Worm (Caenorhabditis elegans) whole organism, L2 larva: ENCODE data around the gene C45G9.15.
"Not testable (repeated sequence)": the region's sequence is repeated elsewhere in the genome, so short reads cannot be mapped to it uniquely, and the experiment has no call there.

ENCODE experiments used
- C34F6.9 ChIP-seq: fragments of 150-350 bp; optimal IDR thresholded peaks from 2 replicates; lab custom pipeline; 2014; ENCODE audit warnings: missing biosample characterization, missing genetic modification characterization
- F13H6.1 ChIP-seq: sonication (generic microtip); optimal IDR thresholded peaks from 2 replicates; lab custom pipeline; 2016; ENCODE audit warnings: missing genetic modification characterization, missing compliant biosample characterization
- R02D3.7 ChIP-seq: fragments of 150-350 bp; optimal IDR thresholded peaks from 2 replicates; lab custom pipeline; 2014; ENCODE audit warnings: missing biosample characterization, missing genetic modification characterization
- Y55F3AM.14 ChIP-seq: fragments of 200-800 bp; sonication (Bioruptor generic); optimal IDR thresholded peaks from 2 replicates; lab custom pipeline; 2018; ENCODE audit warnings: mild to moderate bottlenecking, missing genetic modification characterization, missing compliant biosample characterization
- alr-1 ChIP-seq: fragments of 150-350 bp; optimal IDR thresholded peaks from 2 replicates; lab custom pipeline; 2014; ENCODE audit warnings: missing biosample characterization, missing genetic modification characterization
- aly-2 ChIP-seq: fragments of 150-350 bp; optimal IDR thresholded peaks from 2 replicates; lab custom pipeline; 2014; ENCODE audit warnings: missing biosample characterization, missing genetic modification characterization
- ama-1 ChIP-seq: fragments of 150-350 bp; optimal IDR thresholded peaks from 2 replicates; lab custom pipeline; 2018; ENCODE audit warnings: inconsistent platforms
- blmp-1 ChIP-seq: sonication (generic microtip); optimal IDR thresholded peaks from 2 replicates; lab custom pipeline; 2017; ENCODE audit warnings: missing genetic modification characterization, mild to moderate bottlenecking, missing compliant biosample characterization, antibody characterized with exemption, moderate library complexity; ENCODE audit not compliant: insufficient read depth
- ceh-16 ChIP-seq: fragments of 150-350 bp; optimal IDR thresholded peaks from 2 replicates; lab custom pipeline; 2014; ENCODE audit warnings: missing biosample characterization, missing genetic modification characterization
- ceh-82 ChIP-seq: fragments of 150-350 bp; optimal IDR thresholded peaks from 2 replicates; lab custom pipeline; 2014; ENCODE audit warnings: missing biosample characterization, missing genetic modification characterization
- crh-2 ChIP-seq: sonication (generic microtip); optimal IDR thresholded peaks from 2 replicates; lab custom pipeline; 2017; ENCODE audit warnings: missing biosample characterization, missing genetic modification characterization
- dmd-4 ChIP-seq: sonication (generic microtip); optimal IDR thresholded peaks from 2 replicates; lab custom pipeline; 2017; ENCODE audit warnings: missing biosample characterization, missing genetic modification characterization
- egl-27 ChIP-seq: sonication (generic microtip); optimal IDR thresholded peaks from 3 replicates; lab custom pipeline; 2017; ENCODE audit warnings: missing biosample characterization, missing genetic modification reagents, missing genetic modification characterization
- elt-1 ChIP-seq: fragments of 150-350 bp; optimal IDR thresholded peaks from 2 replicates; lab custom pipeline; 2014; ENCODE audit warnings: missing biosample characterization, missing genetic modification characterization
- elt-3 ChIP-seq: sonication (generic microtip); optimal IDR thresholded peaks from 2 replicates; lab custom pipeline; 2017; ENCODE audit warnings: missing biosample characterization, missing genetic modification characterization
- fos-1 ChIP-seq: fragments of 150-350 bp; optimal IDR thresholded peaks from 2 replicates; lab custom pipeline; 2014; ENCODE audit warnings: missing biosample characterization, missing genetic modification characterization
- gmeb-1 ChIP-seq: fragments of 150-350 bp; optimal IDR thresholded peaks from 2 replicates; lab custom pipeline; 2014; ENCODE audit warnings: missing biosample characterization, missing genetic modification characterization
- lin-11 ChIP-seq: fragments of 150-350 bp; sonication (generic microtip); optimal IDR thresholded peaks from 2 replicates; lab custom pipeline; 2014; ENCODE audit warnings: missing biosample characterization, missing genetic modification characterization, inconsistent platforms, mixed read lengths
- lin-13 ChIP-seq: fragments of 150-350 bp; optimal IDR thresholded peaks from 2 replicates; lab custom pipeline; 2014; ENCODE audit warnings: missing biosample characterization, missing genetic modification reagents, missing genetic modification characterization
- lin-39 ChIP-seq: fragments of 150-350 bp; optimal IDR thresholded peaks from 2 replicates; lab custom pipeline; 2014; ENCODE audit warnings: missing biosample characterization, missing genetic modification reagents, missing genetic modification characterization
- lsy-2 ChIP-seq, 2 experiments: fragments of 150-350 bp in 1 of 2; sonication (generic microtip) in 1 of 2; optimal IDR thresholded peaks; 2 replicates each; lab custom pipeline; 2014 to 2017; ENCODE audit warnings: missing biosample characterization in 2 of 2, missing genetic modification characterization in 2 of 2
- mab-5 ChIP-seq: fragments of 150-350 bp; optimal IDR thresholded peaks from 2 replicates; lab custom pipeline; 2014; ENCODE audit warnings: missing biosample characterization, missing genetic modification characterization
- mbf-1 ChIP-seq: sonication (generic microtip); optimal IDR thresholded peaks from 2 replicates; lab custom pipeline; 2017; ENCODE audit warnings: missing biosample characterization, missing genetic modification characterization
- mdl-1 ChIP-seq, 2 experiments: fragments of 150-350 bp in 1 of 2; sonication (generic microtip) in 1 of 2; optimal IDR thresholded peaks; 2 replicates each; lab custom pipeline; 2017; ENCODE audit warnings: missing biosample characterization in 2 of 2, missing genetic modification characterization in 2 of 2
- nhr-129 ChIP-seq: fragments of 150-350 bp; optimal IDR thresholded peaks from 2 replicates; lab custom pipeline; 2014; ENCODE audit warnings: missing biosample characterization, missing genetic modification characterization
- nhr-21 ChIP-seq: fragments of 150-350 bp; optimal IDR thresholded peaks from 2 replicates; lab custom pipeline; 2014; ENCODE audit warnings: missing biosample characterization, missing genetic modification characterization
- nhr-237 ChIP-seq: fragments of 150-350 bp; optimal IDR thresholded peaks from 2 replicates; lab custom pipeline; 2014; ENCODE audit warnings: missing biosample characterization, missing genetic modification characterization
- nhr-25 ChIP-seq: fragments of 150-350 bp; sonication (generic microtip); optimal IDR thresholded peaks from 3 replicates; lab custom pipeline; 2014; ENCODE audit warnings: missing biosample characterization, missing genetic modification characterization
- peb-1 ChIP-seq: fragments of 150-350 bp; optimal IDR thresholded peaks from 2 replicates; lab custom pipeline; 2014; ENCODE audit warnings: missing biosample characterization, missing genetic modification characterization
- sem-4 ChIP-seq: fragments of 150-350 bp; optimal IDR thresholded peaks from 2 replicates; lab custom pipeline; 2014; ENCODE audit warnings: missing biosample characterization, missing genetic modification reagents, missing genetic modification characterization
- skn-1 ChIP-seq: sonication (generic microtip); optimal IDR thresholded peaks from 2 replicates; lab custom pipeline; 2017; ENCODE audit warnings: missing biosample characterization, missing genetic modification characterization
- sma-3 ChIP-seq: sonication (generic microtip); optimal IDR thresholded peaks from 2 replicates; lab custom pipeline; 2016; ENCODE audit warnings: missing genetic modification reagents, missing genetic modification characterization, missing compliant biosample characterization
- sma-9 ChIP-seq, 2 experiments: fragments of 150-350 bp in 1 of 2; sonication (generic microtip) in 1 of 2; optimal IDR thresholded peaks; 2 replicates each; lab custom pipeline; 2014 to 2016; ENCODE audit warnings: missing genetic modification characterization in 2 of 2, mild to moderate bottlenecking in 1 of 2, missing biosample characterization in 1 of 2, missing compliant biosample characterization in 1 of 2, missing genetic modification reagents in 1 of 2, moderate library complexity in 1 of 2
- snpc-4 ChIP-seq: fragments of 150-350 bp; optimal IDR thresholded peaks from 2 replicates; lab custom pipeline; 2014; ENCODE audit warnings: missing biosample characterization, missing genetic modification characterization
- unc-39 ChIP-seq: fragments of 150-350 bp; optimal IDR thresholded peaks from 2 replicates; lab custom pipeline; 2014; ENCODE audit warnings: missing biosample characterization, missing genetic modification characterization
- unc-55 ChIP-seq: fragments of 150-350 bp; sonication (generic microtip); optimal IDR thresholded peaks from 3 replicates; lab custom pipeline; 2014; ENCODE audit warnings: missing biosample characterization, missing genetic modification reagents, missing genetic modification characterization
- unc-62 ChIP-seq: fragments of 150-350 bp; optimal IDR thresholded peaks from 2 replicates; lab custom pipeline; 2014; ENCODE audit warnings: missing biosample characterization, missing genetic modification reagents, missing genetic modification characterization
- ztf-1 ChIP-seq: fragments of 200-800 bp; sonication (Bioruptor generic); conservative IDR thresholded peaks from 2 replicates; pipeline ENCODE4 v1.3.6; 2022; ENCODE audit warnings: missing genetic modification characterization, missing compliant biosample characterization
- ztf-11 ChIP-seq: sonication (generic microtip); optimal IDR thresholded peaks from 2 replicates; lab custom pipeline; 2017; ENCODE audit warnings: missing biosample characterization, missing genetic modification characterization
- ztf-4 ChIP-seq: fragments of 150-350 bp; optimal IDR thresholded peaks from 2 replicates; lab custom pipeline; 2014; ENCODE audit warnings: missing biosample characterization, missing genetic modification characterization

Gene C45G9.15

ce11 chrIII:5044709-5045108 lies 7.1 kb downstream of the C45G9.15 start, which contains the start of gene C45G9.14:
C45G9.14 (plus strand) TSS chrIII:5045009.
- TF ChIP-seq unc-39 (tag; lab: Kevin White, UChicago) (no peak), mab-5 (no peak), aly-2 (tag; lab: Kevin White, UChicago) (no peak), elt-3 (tag; lab: Kevin White, UChicago) (no peak), Y55F3AM.14 (no peak), nhr-129 (tag; lab: Kevin White, UChicago) (no peak), nhr-25 (tag; lab: Kevin White, UChicago) (no peak), ceh-16 (tag; lab: Kevin White, UChicago) (no peak), dmd-4 (tag; lab: Kevin White, UChicago) (no peak), mbf-1 (tag; lab: Kevin White, UChicago) (no peak), lsy-2 (tag; optimal IDR thresholded peaks at IDR 0.05; lab: Kevin White, UChicago) (no peak), nhr-21 (tag; lab: Kevin White, UChicago) (no peak), snpc-4 (tag; lab: Kevin White, UChicago) (no peak), peb-1 (no peak), fos-1 (tag; lab: Kevin White, UChicago) (no peak), R02D3.7 (tag; lab: Kevin White, UChicago) (no peak), ceh-82 (no peak), ztf-11 (tag; lab: Kevin White, UChicago) (no peak), ztf-1 (GFP tag; lab: Robert Waterston, UW) (no peak), alr-1 (no peak)

DNA sequence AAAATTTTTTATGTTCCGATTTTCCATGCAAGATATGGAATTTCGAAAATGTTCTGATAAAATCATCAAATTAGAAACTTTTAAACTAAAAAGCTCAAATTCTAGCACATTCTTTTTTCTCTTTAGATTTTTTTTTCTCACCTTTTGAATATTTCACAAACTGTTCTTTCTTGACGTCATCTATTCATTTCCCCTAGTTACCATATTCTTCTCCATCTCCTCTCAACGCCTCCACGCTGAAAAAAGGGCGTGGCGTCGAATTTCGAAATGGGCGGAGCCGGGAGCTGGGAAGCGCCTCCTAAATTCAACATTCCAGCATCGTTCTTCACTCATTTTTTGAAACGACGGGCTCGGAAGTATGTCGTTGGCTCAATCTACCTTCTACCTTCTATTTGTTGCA lies 9.7 kb downstream of the C45G9.15 start, which contains the start of gene nlp-43:
nlp-43 (plus strand) TSS at position 301 of the 400 bp plus-strand sequence.
- TF ChIP-seq dmd-4 (tag; lab: Kevin White, UChicago): no peak
- TF ChIP-seq peb-1: no peak
- no peak for TF ChIP-seq nhr-237 (tag; lab: Kevin White, UChicago)
- no peak for TF ChIP-seq unc-62
- no peak for TF ChIP-seq lin-39 (tag; lab: Kevin White, UChicago)
- TF ChIP-seq nhr-21 (tag; lab: Kevin White, UChicago): no peak
- no peak for TF ChIP-seq elt-1 (tag; lab: Kevin White, UChicago)
- no peak for TF ChIP-seq ama-1
- TF ChIP-seq, all 48 proteins: peak for 0

ce11 chrIII:5036158-5036557 lies 15.7 kb downstream of the C45G9.15 start, which contains the start of gene C45G9.6:
C45G9.6 (plus strand) TSS chrIII:5036458.
- TF ChIP-seq ztf-1 (GFP tag; lab: Robert Waterston, UW): no peak
- TF ChIP-seq blmp-1: no peak
- no peak for TF ChIP-seq sma-3 (GFP tag; lab: Kevin White, UChicago)
- TF ChIP-seq unc-39 (tag; lab: Kevin White, UChicago): no peak
- no peak for TF ChIP-seq ztf-4
- no peak for TF ChIP-seq skn-1 (tag; lab: Kevin White, UChicago)
- TF ChIP-seq, all 48 proteins: peak for 0

- TF ChIP-seq sma-9 (GFP tag; optimal IDR thresholded peaks at IDR 0.05; lab: Kevin White, UChicago) (peak; percentile 50), gmeb-1 (tag; lab: Kevin White, UChicago) (peak; percentile 47), snpc-4 (tag; lab: Kevin White, UChicago) (peak; percentile 27), nhr-25 (tag; lab: Kevin White, UChicago) (peak; percentile 50), nhr-21 (tag; lab: Kevin White, UChicago) (peak; percentile 77), crh-2 (tag; lab: Kevin White, UChicago) (peak; percentile 77), F13H6.1 (peak; percentile 89), lsy-2 (tag; optimal IDR thresholded peaks at IDR 0.05; lab: Kevin White, UChicago) (peak; percentile 66 to 72), Y55F3AM.14 (peak; percentile 70), unc-55 (GFP tag; lab: Kevin White, UChicago) (peak; percentile 45), fos-1 (tag; lab: Kevin White, UChicago) (peak; percentile 88), ztf-4 (peak; percentile 28), lin-11 (tag; lab: Kevin White, UChicago) (peak; percentile 49), egl-27 (tag; lab: Kevin White, UChicago) (peak; percentile 24), sem-4 (peak; percentile 47), mab-5 (peak; percentile 7), mdl-1 (tag; optimal IDR thresholded peaks at IDR 0.05; lab: Kevin White, UChicago) (peak in 1 of 2 experiments; percentile 43), C34F6.9 (tag; lab: Kevin White, UChicago) (peak; percentile 30), lin-13 (peak; percentile 76), nhr-129 (tag; lab: Kevin White, UChicago) (peak; percentile 49), sma-3 (GFP tag; lab: Kevin White, UChicago) (peak; percentile 75)
- not testable (repeated sequence) for TF ChIP-seq sma-9 (tag; optimal IDR thresholded peaks at IDR 0.05; lab: Kevin White, UChicago)
These were observed 20.4 kb downstream of the C45G9.15 start for ce11 chrIII:5031375-5031836.
